Worm (Caenorhabditis elegans): ENCODE results near the gene W05H9.2.

ce11 chrX:6250866-6251265, 16.0 kb upstream of the W05H9.2 start:
- TF ChIP-seq unc-42 (tag; optimal IDR thresholded peaks at IDR 0.05): peak; percentile 97
- no peak for TF ChIP-seq sox-2 (GFP tag; IDR thresholded peaks at IDR 0.05)
- no peak for TF ChIP-seq nhr-232 (tag; optimal IDR thresholded peaks at IDR 0.05)
- no peak for TF ChIP-seq ama-1 (optimal IDR thresholded peaks at IDR 0.05)
- no peak for TF ChIP-seq pha-4 (tag; optimal IDR thresholded peaks at IDR 0.05)
- no peak for TF ChIP-seq dve-1 (tag; optimal IDR thresholded peaks at IDR 0.05)
- TF ChIP-seq ceh-22 (tag; optimal IDR thresholded peaks at IDR 0.05): no peak
- no peak for TF ChIP-seq ceh-2 (tag; optimal IDR thresholded peaks at IDR 0.05)
- no peak for TF ChIP-seq fax-1 (tag; optimal IDR thresholded peaks at IDR 0.05)

Measured in whole organism, late embryonic.